Fruit fly (Drosophila melanogaster) whole organism, pupa: Measurements from ENCODE around the gene CG33191.

Experiments used
- CG10348 ChIP-seq: fragments of 200-800 bp; sonication (Bioruptor generic); IDR thresholded peaks from 2 replicates; pipeline ENCODE4 v1.3.6; 2022; ENCODE audit warnings: missing biosample characterization, missing genetic modification characterization
- CG12605 ChIP-seq: fragments of 200-800 bp; sonication (Bioruptor generic); IDR thresholded peaks from 2 replicates; pipeline ENCODE4 v1.3.6; 2022; ENCODE audit warnings: missing biosample characterization, missing genetic modification characterization
- CG13204 ChIP-seq: fragments of 200-800 bp; sonication (Bioruptor generic); optimal IDR thresholded peaks from 2 replicates; lab custom pipeline; 2018; ENCODE audit warnings: missing biosample characterization, mild to moderate bottlenecking, missing genetic modification characterization, moderate library complexity
- CG14655 ChIP-seq: fragments of 200-800 bp; sonication (Bioruptor generic); optimal IDR thresholded peaks from 3 replicates; lab custom pipeline; 2017; ENCODE audit warnings: mild to moderate bottlenecking, missing biosample characterization, missing genetic modification reagents, missing genetic modification characterization
- CG15710 ChIP-seq: fragments of 200-800 bp; sonication (Bioruptor generic); optimal IDR thresholded peaks from 2 replicates; lab custom pipeline; 2018; ENCODE audit warnings: missing biosample characterization, mild to moderate bottlenecking, missing genetic modification characterization, moderate library complexity
- CG17806 ChIP-seq: fragments of 200-800 bp; sonication (Bioruptor generic); optimal IDR thresholded peaks from 2 replicates; lab custom pipeline; 2018; ENCODE audit warnings: missing biosample characterization, mild to moderate bottlenecking, missing genetic modification characterization, moderate library complexity
- CG32121 ChIP-seq: fragments of 200-800 bp; sonication (Bioruptor generic); IDR thresholded peaks from 2 replicates; pipeline ENCODE4 v1.3.6; 2022; ENCODE audit warnings: missing biosample characterization, missing genetic modification characterization
- CG34367 ChIP-seq: fragments of 200-800 bp; sonication (Bioruptor generic); optimal IDR thresholded peaks from 2 replicates; lab custom pipeline; 2018; ENCODE audit warnings: missing biosample characterization, mild to moderate bottlenecking, missing genetic modification characterization
- CG4496 ChIP-seq: fragments of 200-800 bp; sonication (Bioruptor generic); IDR thresholded peaks from 3 replicates; pipeline ENCODE4 v1.3.6; 2022; ENCODE audit warnings: missing biosample characterization, missing genetic modification characterization
- CG8159 ChIP-seq: fragments of 200-800 bp; sonication (Bioruptor generic); optimal IDR thresholded peaks from 3 replicates; lab custom pipeline; 2018; ENCODE audit warnings: missing biosample characterization, mild to moderate bottlenecking, missing genetic modification characterization, moderate library complexity
- CG8301 ChIP-seq: fragments of 200-800 bp; sonication (Bioruptor generic); optimal IDR thresholded peaks from 2 replicates; lab custom pipeline; 2018; ENCODE audit warnings: missing biosample characterization, mild to moderate bottlenecking, missing genetic modification characterization
- CG9948 ChIP-seq: fragments of 200-800 bp; sonication (Bioruptor generic); optimal IDR thresholded peaks from 2 replicates; lab custom pipeline; 2018; ENCODE audit warnings: missing biosample characterization, mild to moderate bottlenecking, missing genetic modification characterization, moderate library complexity
- D1 ChIP-seq: fragments of 200-800 bp; sonication (Bioruptor generic); optimal IDR thresholded peaks from 2 replicates; lab custom pipeline; 2018; ENCODE audit warnings: missing biosample characterization, mild to moderate bottlenecking, missing genetic modification characterization, moderate library complexity
- EcR ChIP-seq: fragments of 200-800 bp; sonication (Bioruptor generic); optimal IDR thresholded peaks from 3 replicates; lab custom pipeline; 2019; ENCODE audit warnings: missing biosample characterization, missing genetic modification characterization, mild to moderate bottlenecking, moderate library complexity, missing genetic modification reagents
- Ets98B ChIP-seq: fragments of 200-800 bp; sonication (Bioruptor generic); IDR thresholded peaks from 2 replicates; pipeline ENCODE4 v1.3.6; 2022; ENCODE audit warnings: missing biosample characterization, missing genetic modification characterization
- Pif1A ChIP-seq: fragments of 200-800 bp; sonication (Bioruptor generic); optimal IDR thresholded peaks from 3 replicates; lab custom pipeline; 2016; ENCODE audit warnings: missing biosample characterization, missing genetic modification characterization
- Pif1B ChIP-seq: fragments of 200-800 bp; sonication (Bioruptor generic); optimal IDR thresholded peaks from 3 replicates; lab custom pipeline; 2016; ENCODE audit warnings: missing biosample characterization, missing genetic modification characterization
- Snoo ChIP-seq: fragments of 200-800 bp; sonication (Bioruptor generic); optimal IDR thresholded peaks from 3 replicates; lab custom pipeline; 2017; ENCODE audit warnings: missing biosample characterization, mild to moderate bottlenecking, missing genetic modification characterization, inconsistent platforms
- fd96Ca ChIP-seq: fragments of 200-800 bp; sonication (Bioruptor generic); IDR thresholded peaks from 3 replicates; pipeline ENCODE4 v1.3.6; 2022; ENCODE audit warnings: missing biosample characterization, missing genetic modification characterization
- gl ChIP-seq: fragments of 200-800 bp; sonication (Bioruptor generic); optimal IDR thresholded peaks from 2 replicates; lab custom pipeline; 2018; ENCODE audit warnings: missing biosample characterization, mild to moderate bottlenecking, missing genetic modification characterization
- rn ChIP-seq: fragments of 200-800 bp; sonication (Bioruptor generic); IDR thresholded peaks from 2 replicates; pipeline ENCODE4 v1.3.6; 2022; ENCODE audit warnings: missing biosample characterization, missing genetic modification characterization

The CG33191 gene

DNA sequence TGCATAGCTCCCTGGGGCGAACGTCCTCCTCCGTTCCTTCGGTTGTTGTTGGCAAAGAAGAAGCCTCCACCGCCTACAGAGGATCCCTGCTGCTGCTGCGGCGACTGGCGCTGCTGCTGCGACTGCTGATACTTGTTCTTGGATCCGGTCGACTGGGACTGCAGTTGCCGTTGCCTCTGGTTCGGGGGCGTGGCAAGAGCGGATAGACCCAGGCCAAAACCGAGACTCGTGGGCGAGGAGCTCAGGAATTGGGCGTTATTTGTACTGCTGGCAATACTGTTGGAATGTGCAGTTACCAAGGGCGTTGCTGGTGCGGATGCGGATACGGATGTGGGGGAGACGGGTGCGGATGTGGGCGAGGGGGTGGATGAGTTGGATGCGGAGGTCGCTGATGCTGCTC lies 38.5 kb upstream of the CG33191 start:
- TF ChIP-seq Pif1A (GFP tag; lab: Kevin White, UChicago) = no peak
- TF ChIP-seq CG34367 (tag; lab: Kevin White, UChicago) = no peak
- TF ChIP-seq Ets98B = no peak
- TF ChIP-seq gl = no peak
- TF ChIP-seq CG15710 (tag; lab: Kevin White, UChicago) = no peak

dm6 chr3R:8815074-8815473 lies 35.4 kb upstream of the CG33191 start:
- no peak for TF ChIP-seq Pif1B
- no peak for TF ChIP-seq CG15710 (tag; lab: Kevin White, UChicago)
- TF ChIP-seq CG4496 = no peak
- no peak for TF ChIP-seq rn (GFP tag; lab: Robert Waterston, UW)
- TF ChIP-seq CG32121 (GFP tag; lab: Robert Waterston, UW) = no peak
- no peak for TF ChIP-seq gl
- TF ChIP-seq Pif1A (GFP tag; lab: Kevin White, UChicago) = no peak
- TF ChIP-seq EcR (GFP tag; lab: Kevin White, UChicago) = no peak
- no peak for TF ChIP-seq CG13204 (GFP tag; lab: Kevin White, UChicago)
- TF ChIP-seq Ets98B = no peak
- no peak for TF ChIP-seq CG8301 (tag; lab: Kevin White, UChicago)
- no peak for TF ChIP-seq CG34367 (tag; lab: Kevin White, UChicago)

- no peak for TF ChIP-seq Pif1A (GFP tag; lab: Kevin White, UChicago)
- no peak for TF ChIP-seq D1 (tag; lab: Kevin White, UChicago)
- TF ChIP-seq Pif1B = no peak
- no peak for TF ChIP-seq Snoo (tag; lab: Kevin White, UChicago)
- no peak for TF ChIP-seq CG8301 (tag; lab: Kevin White, UChicago)
- TF ChIP-seq fd96Ca (GFP tag; lab: Robert Waterston, UW) = no peak
- TF ChIP-seq CG32121 (GFP tag; lab: Robert Waterston, UW) = no peak
- TF ChIP-seq, all 21 proteins: peak for 0
Observed at dm6 chr3R:8814029-8814647, 34.4 kb upstream of the CG33191 start.

DNA sequence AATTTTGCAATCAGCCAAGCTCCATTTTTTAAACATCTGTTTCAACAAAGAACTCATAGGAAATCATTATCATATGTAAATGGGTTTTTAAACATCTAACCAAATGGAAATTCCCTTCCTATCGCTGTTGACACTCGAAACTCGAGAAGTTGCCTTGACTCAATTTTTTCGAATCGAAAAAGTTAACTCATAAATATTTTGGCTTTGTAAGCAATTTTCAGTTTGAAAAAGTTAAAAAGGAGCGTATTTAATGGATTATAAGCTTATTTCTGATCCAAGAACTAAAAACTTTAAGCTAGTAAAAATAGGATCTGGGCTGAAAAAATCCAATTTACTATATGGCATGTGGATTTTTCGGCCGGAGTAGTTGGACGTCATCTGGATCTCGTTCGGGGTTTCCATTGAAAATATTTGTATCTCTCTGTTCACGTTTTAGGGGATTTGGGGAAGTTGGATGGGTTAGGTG lies 33.5 kb upstream of the CG33191 start, which contains the start of gene CG9837:
CG9837 (minus strand) TSS at position 416 of the 466 bp plus-strand sequence.
- TF ChIP-seq CG10348 (GFP tag; lab: Robert Waterston, UW) (no peak), CG8301 (tag; lab: Kevin White, UChicago) (no peak), CG4496 (no peak), CG32121 (GFP tag; lab: Robert Waterston, UW) (no peak), CG9948 (tag; lab: Kevin White, UChicago) (no peak), CG15710 (tag; lab: Kevin White, UChicago) (no peak), Snoo (tag; lab: Kevin White, UChicago) (no peak), Ets98B (no peak), D1 (tag; lab: Kevin White, UChicago) (no peak), CG17806 (tag; lab: Kevin White, UChicago) (no peak), Pif1B (no peak), rn (GFP tag; lab: Robert Waterston, UW) (no peak), CG8159 (tag; lab: Kevin White, UChicago) (no peak)
- TF ChIP-seq, all 21 proteins: peak for 0

dm6 chr3R:8812342-8812966 lies 32.7 kb upstream of the CG33191 start:
- TF ChIP-seq CG9948 (tag; lab: Kevin White, UChicago) = peak; percentile 63
- peak; percentile 93 for TF ChIP-seq Ets98B
- TF ChIP-seq D1 (tag; lab: Kevin White, UChicago) = peak; percentile 61
- peak; percentile 87 for TF ChIP-seq CG12605
- peak; percentile 44 for TF ChIP-seq Snoo (tag; lab: Kevin White, UChicago)
- TF ChIP-seq CG4496 = peak; percentile 96
- peak; percentile 81 for TF ChIP-seq Pif1A (GFP tag; lab: Kevin White, UChicago)
- TF ChIP-seq CG34367 (tag; lab: Kevin White, UChicago) = peak; percentile 70
- TF ChIP-seq CG8159 (tag; lab: Kevin White, UChicago) = peak; percentile 83
- TF ChIP-seq CG13204 (GFP tag; lab: Kevin White, UChicago) = peak; percentile 14
- TF ChIP-seq CG10348 (GFP tag; lab: Robert Waterston, UW) = 0 out of 2 replicates have a peak, but pooled peaks have one; percentile 31
- TF ChIP-seq CG8301 (tag; lab: Kevin White, UChicago) = peak; percentile 90
- TF ChIP-seq Pif1B = peak; percentile 87
- TF ChIP-seq CG17806 (tag; lab: Kevin White, UChicago) = peak; percentile 82
- peak; percentile 80 for TF ChIP-seq CG14655 (GFP tag; lab: Kevin White, UChicago)
- peak; percentile 54 for TF ChIP-seq EcR (GFP tag; lab: Kevin White, UChicago)
- peak; percentile 89 for TF ChIP-seq rn (GFP tag; lab: Robert Waterston, UW)
- peak; percentile 94; the same call in 2 of the 3 replicates for TF ChIP-seq fd96Ca (GFP tag; lab: Robert Waterston, UW)
- TF ChIP-seq CG32121 (GFP tag; lab: Robert Waterston, UW) = peak; percentile 92
- TF ChIP-seq gl = peak; percentile 57
- TF ChIP-seq CG15710 (tag; lab: Kevin White, UChicago) = peak; percentile 83
